Fruit fly (Drosophila melanogaster): ENCODE results near the gene CG2656.
A peak's percentile ranks its signal among the peaks of the same experiment; 100 is the strongest.

The CG2656 gene

DNA sequence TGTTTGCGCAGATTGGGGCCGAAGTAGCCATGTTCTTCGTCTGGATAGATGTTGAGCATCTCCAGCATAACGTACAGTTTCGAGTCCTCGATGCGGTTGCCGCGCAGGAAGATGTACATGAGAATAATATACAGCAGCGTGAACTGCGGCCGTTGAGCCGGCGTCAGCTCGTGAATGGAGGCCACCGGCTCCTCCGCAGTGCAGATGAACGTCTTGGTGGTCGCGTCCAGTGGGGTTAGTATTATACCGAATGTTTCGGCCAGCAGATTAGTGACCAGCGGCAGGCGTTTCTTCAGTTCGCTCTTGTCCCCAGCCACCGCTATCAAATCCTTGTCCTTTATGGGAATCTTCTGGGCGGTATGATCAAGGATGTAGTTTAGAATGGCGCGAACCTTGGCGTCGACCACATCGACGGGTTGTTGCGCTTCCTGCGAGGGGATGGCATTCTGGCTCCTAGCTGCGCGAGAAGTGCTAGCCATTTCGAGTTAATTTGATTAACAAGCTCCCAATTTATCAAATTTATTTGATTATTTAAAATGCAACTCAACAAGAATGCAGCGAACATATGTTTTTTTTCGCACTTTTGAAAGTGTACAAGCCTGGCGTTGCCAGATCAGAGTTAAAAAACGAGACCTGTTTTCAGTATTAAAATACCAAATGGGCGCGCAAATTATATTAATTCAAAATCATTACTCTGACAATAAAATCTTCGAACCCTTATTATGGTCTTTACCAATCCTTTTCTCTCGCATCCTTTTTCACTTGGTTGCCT, 10.2 kb downstream of the CG2656 start, which contains the start of gene MAGE (continued):
- no peak for TF ChIP-seq corto (GFP tag; optimal IDR thresholded peaks at IDR 0.05)
- peak; percentile 28 for TF ChIP-seq CG14710 (tag; optimal IDR thresholded peaks at IDR 0.05)
- no peak for TF ChIP-seq HmgZ (tag; optimal IDR thresholded peaks at IDR 0.05)
- TF ChIP-seq CG3726 (GFP tag; IDR thresholded peaks at IDR 0.05), result 0 out of 3 replicates have a peak, but pooled peaks have one; percentile 27
- no peak for TF ChIP-seq Dip3 (GFP tag; optimal IDR thresholded peaks at IDR 0.05)
- TF ChIP-seq slou (GFP tag; optimal IDR thresholded peaks at IDR 0.05), result no peak
- TF ChIP-seq CG8359 (GFP tag; optimal IDR thresholded peaks at IDR 0.05; ENCODE audit: borderline replicate concordance), result no peak
- TF ChIP-seq CG8944 (GFP tag; optimal IDR thresholded peaks at IDR 0.05), result no peak
- no peak for TF ChIP-seq CkIIα-i1 (GFP tag; IDR thresholded peaks at IDR 0.05)
- no peak for TF ChIP-seq chn (GFP tag; optimal IDR thresholded peaks at IDR 0.05)
- TF ChIP-seq bbx (GFP tag; IDR thresholded peaks at IDR 0.05; ENCODE audit: partially characterized antibody), result no peak
- no peak for TF ChIP-seq CG6272 (GFP tag; IDR thresholded peaks at IDR 0.05)
- no peak for TF ChIP-seq Taf1 (GFP tag; IDR thresholded peaks at IDR 0.05)
- no peak for TF ChIP-seq Dbx (GFP tag; IDR thresholded peaks at IDR 0.05)
- no peak for TF ChIP-seq lmd (GFP tag; IDR thresholded peaks at IDR 0.05)
- no peak for TF ChIP-seq Bgb (GFP tag; IDR thresholded peaks at IDR 0.05; ENCODE audit: partially characterized antibody)
- TF ChIP-seq ci (GFP tag; IDR thresholded peaks at IDR 0.05), result no peak
- TF ChIP-seq phol (tag; optimal IDR thresholded peaks at IDR 0.05), result no peak
- no peak for TF ChIP-seq Hmr (GFP tag; optimal IDR thresholded peaks at IDR 0.05)
- no peak for TF ChIP-seq Awh (GFP tag; IDR thresholded peaks at IDR 0.05)
- TF ChIP-seq MESR4 (GFP tag; optimal IDR thresholded peaks at IDR 0.05), result no peak
- no peak for TF ChIP-seq unc-4 (GFP tag; IDR thresholded peaks at IDR 0.05; ENCODE audit: partially characterized antibody)
- no peak for TF ChIP-seq D19A (tag; optimal IDR thresholded peaks at IDR 0.05)
- TF ChIP-seq CG31365 (tag; optimal IDR thresholded peaks at IDR 0.05), result no peak
- peak; percentile 46 for TF ChIP-seq stwl (tag; optimal IDR thresholded peaks at IDR 0.05)
- no peak for TF ChIP-seq GATAe (GFP tag; conservative IDR thresholded peaks at IDR 0.05)
- no peak for TF ChIP-seq her (GFP tag; optimal IDR thresholded peaks at IDR 0.05)
- peak; percentile 29; the same call in 1 of the 3 replicates for TF ChIP-seq CG7963 (GFP tag; IDR thresholded peaks at IDR 0.05; ENCODE audit: partially characterized antibody)
- TF ChIP-seq Atf6 (GFP tag; IDR thresholded peaks at IDR 0.05), result no peak
- TF ChIP-seq CG10979 (tag; optimal IDR thresholded peaks at IDR 0.05), result no peak
- TF ChIP-seq trh (GFP tag; optimal IDR thresholded peaks at IDR 0.05), result no peak
- TF ChIP-seq CG4424 (GFP tag; optimal IDR thresholded peaks at IDR 0.05), result no peak
- TF ChIP-seq sim (GFP tag; IDR thresholded peaks at IDR 0.05), result no peak
- TF ChIP-seq btn (GFP tag; optimal IDR thresholded peaks at IDR 0.05), result no peak
- no peak for TF ChIP-seq CG42726 (GFP tag; IDR thresholded peaks at IDR 0.05; ENCODE audit: partially characterized antibody)
- TF ChIP-seq Oaz (GFP tag; IDR thresholded peaks at IDR 0.05), result no peak
- peak; percentile 96 for TF ChIP-seq E2f2 (GFP tag; IDR thresholded peaks at IDR 0.05)
- peak; percentile 54 for TF ChIP-seq twi (tag; optimal IDR thresholded peaks at IDR 0.05)
- peak; percentile 75; the same call in 1 of the 4 replicates for TF ChIP-seq chinmo (GFP tag; IDR thresholded peaks at IDR 0.05; ENCODE audit: partially characterized antibody)
- TF ChIP-seq sens (GFP tag), result peak; percentile 69
- no peak for TF ChIP-seq h (optimal IDR thresholded peaks at IDR 0.05)
- TF ChIP-seq Lpt (GFP tag; optimal IDR thresholded peaks at IDR 0.05), result no peak
- TF ChIP-seq sima (GFP tag; optimal IDR thresholded peaks at IDR 0.05), result no peak
- no peak for TF ChIP-seq CG5245 (GFP tag; optimal IDR thresholded peaks at IDR 0.05)
- TF ChIP-seq Hand (GFP tag; optimal IDR thresholded peaks at IDR 0.05), result no peak
- TF ChIP-seq Fer1 (GFP tag; optimal IDR thresholded peaks at IDR 0.05), result no peak
- TF ChIP-seq Neu2 (GFP tag; optimal IDR thresholded peaks at IDR 0.05; ENCODE audit: borderline replicate concordance), result no peak
- TF ChIP-seq sr (GFP tag; IDR thresholded peaks at IDR 0.05), result no peak
- no peak for TF ChIP-seq dm (GFP tag; optimal IDR thresholded peaks at IDR 0.05)
- TF ChIP-seq gcm (GFP tag; optimal IDR thresholded peaks at IDR 0.05), result no peak
